Worm (Caenorhabditis elegans): ENCODE measurements around the gene T12D8.5.

The T12D8.5 gene

DNA sequence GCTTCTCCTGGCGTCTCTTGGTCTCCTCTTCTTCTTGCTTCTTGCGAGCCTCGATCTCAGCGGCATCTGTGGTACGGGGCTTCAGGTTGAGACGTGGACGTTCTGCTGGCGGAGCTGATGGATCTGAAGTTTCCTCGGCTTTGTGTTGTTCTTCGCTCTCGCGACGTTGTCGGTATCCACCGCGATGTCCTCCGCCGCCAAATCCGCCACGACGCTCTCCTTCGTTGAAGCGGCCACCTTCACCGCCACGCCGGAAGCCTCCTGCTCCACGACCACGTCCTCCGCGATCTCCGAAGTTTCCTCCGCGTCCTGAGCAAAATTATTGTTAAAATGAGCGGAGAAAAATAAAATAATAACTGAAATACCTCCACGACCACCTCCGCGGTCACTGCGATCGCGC is 16.2 kb upstream of the T12D8.5 start:
- TF ChIP-seq ceh-36 (tag; optimal IDR thresholded peaks at IDR 0.05) (no peak), hmbx-1 (tag; optimal IDR thresholded peaks at IDR 0.05) (no peak), hmg-4 (GFP tag; optimal IDR thresholded peaks at IDR 0.05) (no peak), ets-7 (tag; optimal IDR thresholded peaks at IDR 0.05) (no peak), tra-4 (tag; optimal IDR thresholded peaks at IDR 0.05) (no peak), tbx-11 (GFP tag; IDR thresholded peaks at IDR 0.05) (no peak)

DNA sequence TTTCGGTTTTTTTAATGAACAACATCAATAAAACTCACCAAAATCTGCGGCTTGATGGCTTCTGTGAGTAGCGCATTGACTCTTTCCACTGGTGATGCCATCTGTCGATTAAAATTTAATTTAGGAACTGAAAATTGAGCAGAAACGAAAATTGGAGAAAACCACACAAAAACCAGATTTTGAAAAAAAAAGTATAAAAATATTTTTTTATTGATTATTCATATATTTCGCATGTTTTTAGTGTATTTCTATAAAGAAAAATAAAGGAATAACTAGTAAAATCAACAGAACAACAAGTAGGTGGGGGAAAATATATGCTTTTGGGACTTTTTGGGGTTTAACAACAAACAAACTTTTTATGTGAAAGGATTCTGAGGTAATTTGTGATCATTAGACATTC is 15.6 kb upstream of the T12D8.5 start, which contains the start of gene T12D8.10:
TSS of gene T12D8.10 (minus strand) at position 101 of the 400 bp plus-strand sequence.
- no peak for TF ChIP-seq aly-1 (tag; optimal IDR thresholded peaks at IDR 0.05)
- no peak for TF ChIP-seq scrt-1 (GFP tag; IDR thresholded peaks at IDR 0.05)
- TF ChIP-seq ceh-36 (tag; optimal IDR thresholded peaks at IDR 0.05) = no peak
- no peak for TF ChIP-seq F13C5.2 (tag; optimal IDR thresholded peaks at IDR 0.05)
- no peak for TF ChIP-seq B0310.2 (tag; optimal IDR thresholded peaks at IDR 0.05)
- TF ChIP-seq tra-4 (tag; optimal IDR thresholded peaks at IDR 0.05) = no peak
- no peak for TF ChIP-seq flt-1 (GFP tag; IDR thresholded peaks at IDR 0.05)
- TF ChIP-seq ama-1 (optimal IDR thresholded peaks at IDR 0.05) = no peak
- TF ChIP-seq pes-1 (GFP tag; IDR thresholded peaks at IDR 0.05) = no peak
- no peak for TF ChIP-seq hmg-4 (GFP tag; optimal IDR thresholded peaks at IDR 0.05)
- TF ChIP-seq ets-7 (tag; optimal IDR thresholded peaks at IDR 0.05) = no peak

DNA sequence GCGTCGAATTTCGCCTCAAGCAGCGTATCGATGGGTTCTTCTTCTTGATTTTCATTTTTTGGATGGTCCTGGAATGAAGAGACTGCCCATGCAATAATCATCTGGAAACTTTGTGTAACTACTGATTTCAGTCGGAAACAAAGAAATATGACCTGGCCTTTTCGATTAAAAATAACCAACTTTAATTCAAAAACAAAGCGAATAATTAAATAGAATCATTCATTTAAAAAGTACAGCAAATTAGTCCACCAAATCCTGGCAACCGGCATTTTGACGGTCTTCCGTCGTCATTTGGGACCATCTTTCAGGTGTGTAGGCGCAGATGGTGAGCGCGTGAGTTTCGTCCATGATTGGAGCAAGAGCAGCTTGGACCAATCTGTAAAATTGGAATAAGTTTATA is 15.0 kb upstream of the T12D8.5 start, which contains the start of gene acbp-5:
TSS of gene acbp-5 (minus strand) at position 101 of the 400 bp plus-strand sequence.
- TF ChIP-seq ama-1 (optimal IDR thresholded peaks at IDR 0.05) = no peak
- TF ChIP-seq tra-4 (tag; optimal IDR thresholded peaks at IDR 0.05) = no peak
- no peak for TF ChIP-seq ets-7 (tag; optimal IDR thresholded peaks at IDR 0.05)
- no peak for TF ChIP-seq tbx-37 (GFP tag; conservative IDR thresholded peaks at IDR 0.05)
- TF ChIP-seq B0310.2 (tag; optimal IDR thresholded peaks at IDR 0.05) = no peak
- TF ChIP-seq ceh-13 (GFP tag; optimal IDR thresholded peaks at IDR 0.05) = no peak
- no peak for TF ChIP-seq pes-1 (GFP tag; IDR thresholded peaks at IDR 0.05)
- no peak for TF ChIP-seq hmbx-1 (tag; optimal IDR thresholded peaks at IDR 0.05)
- TF ChIP-seq ceh-36 (tag; optimal IDR thresholded peaks at IDR 0.05) = no peak

DNA sequence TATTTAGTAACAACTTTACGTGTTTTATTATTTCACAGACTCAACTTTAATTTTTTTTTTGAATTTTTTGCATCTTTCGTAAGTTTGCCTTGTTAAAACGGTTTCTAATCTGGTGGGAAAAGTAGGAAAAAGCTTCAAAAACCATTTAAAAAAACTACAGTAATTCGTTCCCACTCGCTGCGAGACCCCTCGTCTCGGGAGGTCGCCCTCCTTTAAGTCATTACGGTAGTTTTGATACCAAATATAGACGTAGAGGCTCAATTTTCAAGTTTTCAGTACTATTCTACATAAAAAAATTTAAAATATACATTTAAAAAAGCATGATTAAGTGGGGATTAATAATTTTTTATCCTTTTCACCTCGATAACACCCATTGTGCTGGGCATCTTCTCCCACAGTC is 14.3 kb upstream of the T12D8.5 start:
- TF ChIP-seq tbx-11 (GFP tag; IDR thresholded peaks at IDR 0.05) = no peak

DNA sequence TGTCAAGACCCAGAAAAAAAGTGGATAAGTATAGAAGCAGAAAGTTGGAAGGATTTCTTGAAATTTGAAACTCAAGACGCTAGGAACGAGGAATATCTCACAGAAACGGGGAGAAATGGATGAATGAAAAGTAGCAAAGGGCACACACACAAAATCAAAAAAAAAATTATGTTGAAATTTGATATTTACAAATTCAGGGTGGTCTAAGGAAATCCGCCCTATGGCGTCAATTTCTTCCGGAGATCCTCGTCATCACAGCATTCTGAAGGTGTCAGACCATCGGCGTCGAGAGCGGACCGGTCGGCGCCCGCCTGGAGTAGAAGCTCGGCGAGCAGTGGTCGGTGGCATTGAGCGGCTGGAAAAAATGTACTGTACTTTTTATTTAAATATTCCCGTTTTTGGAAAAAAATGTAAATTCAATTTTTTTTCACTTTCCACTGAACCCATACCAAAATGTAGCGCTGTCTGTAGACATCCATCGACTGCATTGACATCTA is 13.5 kb upstream of the T12D8.5 start:
- TF ChIP-seq sea-1 (GFP tag; conservative IDR thresholded peaks at IDR 0.05) = no peak
- TF ChIP-seq B0310.2 (tag; optimal IDR thresholded peaks at IDR 0.05) = no peak
- TF ChIP-seq flt-1 (GFP tag; IDR thresholded peaks at IDR 0.05) = no peak
- no peak for TF ChIP-seq ets-7 (tag; optimal IDR thresholded peaks at IDR 0.05)
- no peak for TF ChIP-seq hmbx-1 (tag; optimal IDR thresholded peaks at IDR 0.05)
- TF ChIP-seq hnd-1 (tag; optimal IDR thresholded peaks at IDR 0.05) = no peak
- TF ChIP-seq tbx-37 (GFP tag; conservative IDR thresholded peaks at IDR 0.05) = no peak
- TF ChIP-seq F13C5.2 (tag; optimal IDR thresholded peaks at IDR 0.05) = no peak
- no peak for TF ChIP-seq tra-4 (tag; optimal IDR thresholded peaks at IDR 0.05)
- TF ChIP-seq pes-1 (GFP tag; IDR thresholded peaks at IDR 0.05) = no peak
- no peak for TF ChIP-seq scrt-1 (GFP tag; IDR thresholded peaks at IDR 0.05)
- TF ChIP-seq hmg-4 (GFP tag; optimal IDR thresholded peaks at IDR 0.05) = no peak

DNA sequence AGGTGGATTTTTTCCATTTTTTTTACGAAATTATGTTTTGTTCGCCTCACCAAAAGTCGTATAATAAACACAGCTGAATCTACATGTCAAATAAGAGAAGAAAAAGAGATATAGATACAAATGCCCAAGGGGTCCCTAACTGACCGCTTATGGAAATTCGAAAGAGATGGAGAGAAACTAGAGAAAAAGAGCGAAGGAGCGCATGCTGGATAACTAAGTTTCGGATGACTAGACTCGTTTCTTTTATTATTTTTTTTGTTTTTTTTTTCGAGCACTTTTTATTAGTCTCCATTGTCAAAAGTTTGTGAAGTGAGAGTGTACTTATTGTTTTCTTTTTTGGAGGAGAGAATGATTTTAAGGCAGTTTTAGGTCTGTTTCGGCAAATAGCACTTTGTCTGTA is 11.1 kb upstream of the T12D8.5 start:
- TF ChIP-seq tra-4 (tag; optimal IDR thresholded peaks at IDR 0.05) = no peak
- no peak for TF ChIP-seq tbx-37 (GFP tag; conservative IDR thresholded peaks at IDR 0.05)
- TF ChIP-seq pes-1 (GFP tag; IDR thresholded peaks at IDR 0.05) = no peak
- no peak for TF ChIP-seq ets-7 (tag; optimal IDR thresholded peaks at IDR 0.05)
- no peak for TF ChIP-seq sea-1 (GFP tag; conservative IDR thresholded peaks at IDR 0.05)
- TF ChIP-seq F13C5.2 (tag; optimal IDR thresholded peaks at IDR 0.05) = no peak
- no peak for TF ChIP-seq aly-1 (tag; optimal IDR thresholded peaks at IDR 0.05)

DNA sequence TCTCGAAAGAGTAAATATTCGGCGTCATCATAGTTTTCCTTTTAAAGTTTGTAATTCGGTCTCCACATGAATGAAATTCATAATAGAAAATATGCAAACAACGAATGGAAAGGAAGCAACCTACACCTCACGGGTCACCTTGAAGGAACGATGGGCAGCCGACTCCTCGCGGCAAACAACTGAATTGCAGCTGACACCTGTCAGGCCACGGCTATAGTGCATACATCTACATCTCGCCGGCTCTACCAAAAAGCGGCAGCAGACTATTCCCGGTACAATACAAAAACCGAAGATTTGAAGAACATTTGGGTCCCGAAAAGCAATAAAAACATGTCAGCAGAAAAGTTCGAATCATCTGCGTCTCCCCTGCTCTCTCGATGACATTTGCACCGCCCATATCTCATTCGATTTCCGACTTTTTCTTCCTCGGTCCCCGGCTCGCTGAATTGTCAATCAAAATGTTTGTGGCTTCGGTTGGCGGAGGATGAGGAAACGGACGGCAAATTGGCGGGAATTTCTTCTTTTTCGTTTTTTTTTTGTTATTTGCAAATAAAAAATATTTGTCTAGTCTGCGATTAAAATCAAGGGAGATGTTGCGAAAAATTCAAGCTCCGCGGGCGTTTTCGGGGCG is 9.3 kb upstream of the T12D8.5 start:
- no peak for TF ChIP-seq hnd-1 (tag; optimal IDR thresholded peaks at IDR 0.05)
- no peak for TF ChIP-seq ets-7 (tag; optimal IDR thresholded peaks at IDR 0.05)
- no peak for TF ChIP-seq B0310.2 (tag; optimal IDR thresholded peaks at IDR 0.05)
- TF ChIP-seq flt-1 (GFP tag; IDR thresholded peaks at IDR 0.05) = no peak
- no peak for TF ChIP-seq ama-1 (optimal IDR thresholded peaks at IDR 0.05)
- no peak for TF ChIP-seq pes-1 (GFP tag; IDR thresholded peaks at IDR 0.05)
- TF ChIP-seq ceh-13 (GFP tag; optimal IDR thresholded peaks at IDR 0.05) = no peak
- TF ChIP-seq F13C5.2 (tag; optimal IDR thresholded peaks at IDR 0.05) = no peak

DNA sequence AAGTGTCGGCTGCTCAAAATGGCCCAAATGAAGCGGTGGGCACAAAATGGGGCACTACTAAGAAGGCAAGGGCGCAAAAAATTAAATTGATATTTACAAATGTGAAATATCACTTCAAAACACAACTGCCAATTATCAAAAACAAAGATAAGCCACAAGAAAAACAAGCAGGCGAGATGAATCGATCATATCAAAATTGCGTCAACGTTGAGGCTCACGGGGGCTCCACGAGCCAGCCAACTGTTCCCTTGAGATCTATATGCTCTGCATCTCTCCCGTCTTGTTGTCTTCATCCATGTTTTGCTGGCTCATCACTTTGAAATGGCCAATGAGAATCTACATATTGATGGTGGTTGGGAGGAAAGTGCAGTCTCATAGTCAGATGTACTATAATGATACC is 8.6 kb upstream of the T12D8.5 start:
- TF ChIP-seq tbx-37 (GFP tag; conservative IDR thresholded peaks at IDR 0.05) (no peak), aly-1 (tag; optimal IDR thresholded peaks at IDR 0.05) (no peak), B0310.2 (tag; optimal IDR thresholded peaks at IDR 0.05) (no peak), ceh-13 (GFP tag; optimal IDR thresholded peaks at IDR 0.05) (no peak), pes-1 (GFP tag; IDR thresholded peaks at IDR 0.05) (no peak), ama-1 (optimal IDR thresholded peaks at IDR 0.05) (no peak), tra-4 (tag; optimal IDR thresholded peaks at IDR 0.05) (no peak)

DNA sequence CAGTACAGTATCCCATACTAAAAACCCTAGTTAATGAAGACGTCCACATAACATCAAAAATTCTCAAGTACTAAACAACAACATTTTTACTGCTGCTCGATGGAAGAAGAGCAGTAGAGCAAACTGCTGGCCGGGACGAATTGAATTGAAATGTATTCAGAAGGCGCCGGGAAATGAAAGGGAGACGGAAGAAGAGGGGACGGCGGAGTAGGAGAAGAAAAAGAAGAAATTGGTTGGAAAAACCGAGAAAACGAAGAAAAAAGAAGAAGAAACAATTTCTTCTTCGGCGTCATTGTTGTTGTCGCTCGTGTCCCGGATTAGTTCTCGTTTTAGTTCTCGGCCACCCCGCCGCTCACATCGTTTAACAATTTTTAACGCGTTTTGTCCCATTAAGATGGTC is 7.2 kb upstream of the T12D8.5 start:
- no peak for TF ChIP-seq ets-7 (tag; optimal IDR thresholded peaks at IDR 0.05)
- no peak for TF ChIP-seq pes-1 (GFP tag; IDR thresholded peaks at IDR 0.05)
- no peak for TF ChIP-seq scrt-1 (GFP tag; IDR thresholded peaks at IDR 0.05)
- no peak for TF ChIP-seq ama-1 (optimal IDR thresholded peaks at IDR 0.05)
- TF ChIP-seq hmbx-1 (tag; optimal IDR thresholded peaks at IDR 0.05) = no peak
- no peak for TF ChIP-seq aly-1 (tag; optimal IDR thresholded peaks at IDR 0.05)
- no peak for TF ChIP-seq tbx-11 (GFP tag; IDR thresholded peaks at IDR 0.05)

Data from whole organism, early embryonic.